Worm (Caenorhabditis elegans) whole organism, L4 larva: ENCODE results near the gene T05A8.7.

Experiments used
- R02D3.7 ChIP-seq: fragments of 150-350 bp; sonication (generic microtip); optimal IDR thresholded peaks from 3 replicates; lab custom pipeline; 2014; ENCODE audit warnings: missing biosample characterization, missing genetic modification characterization
- ZK337.2 ChIP-seq: fragments of 200-800 bp; sonication (Bioruptor generic); IDR thresholded peaks from 2 replicates; pipeline ENCODE4 v1.3.6; 2022; ENCODE audit warnings: missing genetic modification reagents, missing genetic modification characterization, missing compliant biosample characterization
- aly-2 ChIP-seq: sonication (generic microtip); optimal IDR thresholded peaks from 2 replicates; lab custom pipeline; 2018; ENCODE audit warnings: missing biosample characterization, missing genetic modification characterization
- dpl-1 ChIP-seq: fragments of 150-350 bp; optimal IDR thresholded peaks from 2 replicates; lab custom pipeline; 2014; ENCODE audit warnings: missing biosample characterization, missing genetic modification reagents, missing genetic modification characterization
- hmg-1.1 ChIP-seq: fragments of 200-800 bp; sonication (Bioruptor generic); IDR thresholded peaks from 2 replicates; pipeline ENCODE4 v1.3.6; 2022; ENCODE audit warnings: missing genetic modification reagents, missing genetic modification characterization, missing compliant biosample characterization
- lin-13 ChIP-seq: fragments of 150-350 bp; optimal IDR thresholded peaks from 2 replicates; lab custom pipeline; 2014; ENCODE audit warnings: missing biosample characterization, missing genetic modification reagents, missing genetic modification characterization
- mep-1 ChIP-seq: fragments of 150-350 bp; sonication (generic microtip); optimal IDR thresholded peaks from 3 replicates; lab custom pipeline; 2014; ENCODE audit warnings: missing biosample characterization, missing genetic modification characterization
- nhr-237 ChIP-seq: sonication (generic microtip); optimal IDR thresholded peaks from 2 replicates; lab custom pipeline; 2017; ENCODE audit warnings: missing biosample characterization, missing genetic modification characterization
- nhr-42 ChIP-seq: fragments of 200-800 bp; sonication (Bioruptor generic); IDR thresholded peaks from 2 replicates; pipeline ENCODE4 v1.3.6; 2022; ENCODE audit warnings: missing genetic modification characterization, missing compliant biosample characterization
- nhr-6 ChIP-seq: fragments of 150-350 bp; optimal IDR thresholded peaks from 2 replicates; lab custom pipeline; 2014; ENCODE audit warnings: missing biosample characterization, missing genetic modification characterization
- nhr-77 ChIP-seq: fragments of 150-350 bp; optimal IDR thresholded peaks from 2 replicates; lab custom pipeline; 2014; ENCODE audit warnings: missing biosample characterization, missing genetic modification characterization
- spr-3 ChIP-seq: fragments of 200-800 bp; sonication (Bioruptor generic); optimal IDR thresholded peaks from 2 replicates; lab custom pipeline; 2018; ENCODE audit warnings: mild to moderate bottlenecking, missing genetic modification characterization, missing compliant biosample characterization
- unc-62 ChIP-seq, 3 experiments: fragments of 150-350 bp in 1 of 3; sonication (generic microtip); optimal IDR thresholded peaks in 2 of 3; peaks in 1 of 3; 1 replicate in 1 of 3; 2 replicates in 2 of 3; lab custom pipeline; 2014 to 2017; ENCODE audit warnings: missing biosample characterization in 3 of 3, missing genetic modification characterization in 3 of 3, missing genetic modification reagents in 3 of 3, missing genotype in 1 of 3

DNA sequence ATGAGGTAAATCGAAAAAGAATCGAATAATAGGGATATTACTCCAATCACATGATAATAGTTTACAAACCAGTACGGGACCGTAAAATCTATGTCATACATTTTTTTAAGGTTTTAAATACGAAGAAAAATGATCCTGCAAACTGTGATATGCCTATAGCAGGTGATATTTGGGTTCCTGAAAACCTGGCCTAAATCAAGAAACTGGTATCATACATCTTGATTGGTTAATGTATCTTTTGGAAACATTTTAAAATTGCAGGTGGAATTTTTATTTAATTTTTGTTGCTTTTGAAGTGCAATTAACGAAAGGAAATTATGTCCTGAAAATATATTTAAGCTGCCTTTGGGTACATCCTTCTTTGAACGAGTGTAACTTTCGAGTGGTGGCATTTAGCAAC, 41.9 kb downstream of the T05A8.7 start, which contains the start of gene sri-61:
- no peak for TF ChIP-seq nhr-42 (GFP tag; lab: Robert Waterston, UW)
- TF ChIP-seq lin-13 (GFP tag; lab: Kevin White, UChicago), result no peak
- TF ChIP-seq nhr-6 (tag; lab: Kevin White, UChicago), result no peak
- no peak for TF ChIP-seq hmg-1.1
- TF ChIP-seq unc-62 (GFP tag; optimal IDR thresholded peaks at IDR 0.05 in 1 of 2; lab: Kevin White, UChicago), result peak in 1 of 2 experiments; percentile 25
- no peak for TF ChIP-seq unc-62 (tag; optimal IDR thresholded peaks at IDR 0.05; lab: Kevin White, UChicago)
- TF ChIP-seq R02D3.7, result no peak
- no peak for TF ChIP-seq nhr-77 (tag; lab: Kevin White, UChicago)
- no peak for TF ChIP-seq aly-2
- TF ChIP-seq ZK337.2 (GFP tag; lab: Robert Waterston, UW), result no peak
- TF ChIP-seq mep-1 (tag; lab: Kevin White, UChicago), result no peak
- no peak for TF ChIP-seq spr-3 (GFP tag; lab: Kevin White, UChicago)
- TF ChIP-seq nhr-237 (tag; lab: Kevin White, UChicago), result no peak
- TF ChIP-seq dpl-1 (GFP tag; lab: Kevin White, UChicago), result no peak
